Worm (Caenorhabditis elegans): ENCODE measurements around the gene mrps-10.
A peak's percentile ranks its signal among the peaks of the same experiment; 100 is the strongest.

mrps-10 gene

ce11 chrIII:12917852-12918251 lies 8.5 kb upstream of the mrps-10 start:
- TF ChIP-seq ama-1 (optimal IDR thresholded peaks at IDR 0.05), result no peak
- TF ChIP-seq fax-1 (tag; optimal IDR thresholded peaks at IDR 0.05), result no peak
- TF ChIP-seq pag-3 (tag; optimal IDR thresholded peaks at IDR 0.05; ENCODE audit: borderline replicate concordance), result no peak
- TF ChIP-seq Y22D7AL.16 (tag; optimal IDR thresholded peaks at IDR 0.05), result no peak
- no peak for TF ChIP-seq npax-4 (tag; optimal IDR thresholded peaks at IDR 0.05)
- TF ChIP-seq sox-4 (tag; optimal IDR thresholded peaks at IDR 0.05), result no peak
- TF ChIP-seq ceh-34 (tag; optimal IDR thresholded peaks at IDR 0.05), result no peak
- TF ChIP-seq ceh-2 (tag; optimal IDR thresholded peaks at IDR 0.05), result no peak
- no peak for TF ChIP-seq ceh-48 (tag; optimal IDR thresholded peaks at IDR 0.05)

- TF ChIP-seq rnt-1 (tag; optimal IDR thresholded peaks at IDR 0.05) (no peak), ets-4 (tag; optimal IDR thresholded peaks at IDR 0.05) (no peak), madf-2 (tag; optimal IDR thresholded peaks at IDR 0.05) (no peak), ref-2 (tag; optimal IDR thresholded peaks at IDR 0.05) (no peak), nhr-232 (tag; optimal IDR thresholded peaks at IDR 0.05) (no peak), ceh-24 (tag; optimal IDR thresholded peaks at IDR 0.05) (no peak), zip-5 (tag; optimal IDR thresholded peaks at IDR 0.05) (no peak), hlh-6 (tag; optimal IDR thresholded peaks at IDR 0.05) (no peak), tbx-2 (tag; optimal IDR thresholded peaks at IDR 0.05) (no peak), tbx-7 (tag; optimal IDR thresholded peaks at IDR 0.05) (no peak), fkh-10 (GFP tag; optimal IDR thresholded peaks at IDR 0.05) (no peak), lim-6 (tag; optimal IDR thresholded peaks at IDR 0.05) (no peak), ceh-6 (GFP tag; optimal IDR thresholded peaks at IDR 0.05) (no peak), hlh-13 (GFP tag; optimal IDR thresholded peaks at IDR 0.05) (no peak), fax-1 (tag; optimal IDR thresholded peaks at IDR 0.05) (no peak), odd-2 (tag; optimal IDR thresholded peaks at IDR 0.05) (no peak), ceh-48 (tag; optimal IDR thresholded peaks at IDR 0.05) (no peak)
Observed at ce11 chrIII:12918575-12918974, 7.8 kb upstream of the mrps-10 start, which contains the start of gene Y37D8A.16. Y37D8A.16 (minus strand) TSS chrIII:12918675.

- peak; percentile 49 for TF ChIP-seq nfya-1 (tag; optimal IDR thresholded peaks at IDR 0.05)
- TF ChIP-seq ztf-16 (tag; optimal IDR thresholded peaks at IDR 0.05), result no peak
- TF ChIP-seq ceh-19 (GFP tag; optimal IDR thresholded peaks at IDR 0.05), result peak; percentile 54
- no peak for TF ChIP-seq lim-6 (tag; optimal IDR thresholded peaks at IDR 0.05)
- peak; percentile 53 for TF ChIP-seq ceh-2 (tag; optimal IDR thresholded peaks at IDR 0.05)
- TF ChIP-seq tbx-2 (tag; optimal IDR thresholded peaks at IDR 0.05), result peak; percentile 40
- TF ChIP-seq ceh-34 (tag; optimal IDR thresholded peaks at IDR 0.05), result peak; percentile 75
- peak; percentile 77 for TF ChIP-seq pax-1 (tag; optimal IDR thresholded peaks at IDR 0.05)
- no peak for TF ChIP-seq zip-5 (tag; optimal IDR thresholded peaks at IDR 0.05)
- peak; percentile 8 for TF ChIP-seq ets-4 (tag; optimal IDR thresholded peaks at IDR 0.05)
Observed at ce11 chrIII:12919882-12920281, 6.5 kb upstream of the mrps-10 start.

ce11 chrIII:12920810-12921209 lies 5.5 kb upstream of the mrps-10 start:
- no peak for TF ChIP-seq gmeb-2 (tag; optimal IDR thresholded peaks at IDR 0.05)
- peak; percentile 85 for TF ChIP-seq nfya-1 (tag; optimal IDR thresholded peaks at IDR 0.05)
- TF ChIP-seq hlh-30 (tag; optimal IDR thresholded peaks at IDR 0.05; ENCODE audit: insufficient read depth), result no peak
- no peak for TF ChIP-seq eyg-1 (tag; optimal IDR thresholded peaks at IDR 0.05)

ce11 chrIII:12929573-12929972 lies 3.2 kb downstream of the mrps-10 start, which contains the start of gene Y37D8A.19:
Y37D8A.19 (plus strand) TSS chrIII:12929873.
- TF ChIP-seq gmeb-2 (tag; optimal IDR thresholded peaks at IDR 0.05) (no peak), nfya-1 (tag; optimal IDR thresholded peaks at IDR 0.05) (no peak), Y22D7AL.16 (tag; optimal IDR thresholded peaks at IDR 0.05) (no peak), lin-11 (tag; optimal IDR thresholded peaks at IDR 0.05) (no peak), pat-9 (tag; optimal IDR thresholded peaks at IDR 0.05) (no peak), madf-2 (tag; optimal IDR thresholded peaks at IDR 0.05) (no peak), ceh-2 (tag; optimal IDR thresholded peaks at IDR 0.05) (no peak), ceh-19 (GFP tag; optimal IDR thresholded peaks at IDR 0.05) (no peak), ama-1 (optimal IDR thresholded peaks at IDR 0.05) (no peak), pax-1 (tag; optimal IDR thresholded peaks at IDR 0.05) (no peak), F13H6.1 (tag; optimal IDR thresholded peaks at IDR 0.05) (no peak), pros-1 (tag; optimal IDR thresholded peaks at IDR 0.05) (no peak), ceh-24 (tag; optimal IDR thresholded peaks at IDR 0.05) (no peak), odd-2 (tag; optimal IDR thresholded peaks at IDR 0.05) (no peak), unc-42 (tag; optimal IDR thresholded peaks at IDR 0.05) (no peak), dve-1 (tag; optimal IDR thresholded peaks at IDR 0.05) (no peak), ceh-45 (GFP tag; IDR thresholded peaks at IDR 0.05) (no peak), hlh-13 (GFP tag; optimal IDR thresholded peaks at IDR 0.05) (no peak)
